Fruit fly (Drosophila melanogaster): ENCODE measurements around the gene Lk6.
A peak's percentile ranks its signal among the peaks of the same experiment; 100 is the strongest.

The Lk6 gene

DNA sequence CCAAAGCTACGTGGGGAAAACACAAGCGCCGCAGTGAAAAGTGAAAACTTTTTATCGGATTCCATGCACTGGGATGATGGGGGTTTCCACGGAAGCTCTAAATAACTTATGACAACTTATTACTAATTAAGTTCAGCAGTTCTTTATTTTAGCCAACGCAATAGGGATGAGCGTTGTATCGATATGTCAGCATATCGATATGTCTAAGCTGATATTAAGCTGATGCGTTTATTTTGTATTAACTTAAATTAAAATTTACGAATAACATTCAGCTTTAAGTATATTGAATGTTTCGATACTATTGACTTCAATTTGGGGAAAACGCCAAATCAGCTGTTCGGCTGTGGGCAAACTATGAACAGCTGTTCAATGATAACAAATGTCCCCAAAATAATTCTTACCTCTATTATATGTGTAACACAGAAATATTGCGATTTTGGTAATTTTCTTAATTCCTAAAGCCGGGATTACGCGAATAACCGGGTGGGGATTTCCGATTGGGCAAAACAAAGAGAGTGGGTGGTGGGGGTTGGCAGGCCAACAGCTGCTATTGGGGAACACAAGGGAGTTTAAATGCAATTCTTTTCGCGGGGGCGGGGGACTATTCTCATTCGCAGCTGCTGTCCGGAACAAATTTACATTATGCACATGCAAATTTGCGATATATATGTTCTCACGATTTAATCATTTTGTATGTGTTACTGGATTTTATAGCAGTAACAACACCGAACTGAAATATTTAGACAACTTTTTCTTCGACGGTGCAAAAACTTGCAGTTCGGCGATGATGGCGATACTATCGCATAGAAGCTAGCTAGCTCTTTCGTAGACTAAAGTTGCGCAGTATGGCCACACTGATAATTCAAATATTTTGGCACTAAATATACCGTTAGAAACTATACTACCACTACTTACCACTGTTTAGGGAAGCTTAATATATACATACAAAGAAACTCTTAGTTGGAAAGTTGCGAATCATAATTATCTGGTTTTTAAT is 14.7 kb downstream of the Lk6 start, which contains the start of gene CG6923 (continued):
- TF ChIP-seq Gsc (GFP tag; IDR thresholded peaks at IDR 0.05) (no peak), CG17912 (GFP tag; optimal IDR thresholded peaks at IDR 0.05) (no peak), Stat92E (GFP tag; optimal IDR thresholded peaks at IDR 0.05) (no peak), CG9932 (GFP tag; IDR thresholded peaks at IDR 0.05) (0 out of 2 replicates have a peak, but pooled peaks have one; percentile 10), Hr51 (GFP tag; optimal IDR thresholded peaks at IDR 0.05) (no peak), TFAM (GFP tag; optimal IDR thresholded peaks at IDR 0.05) (no peak), Nf-YA (GFP tag; IDR thresholded peaks at IDR 0.05) (no peak), E2f1 (GFP tag; IDR thresholded peaks at IDR 0.05) (no peak), pnt (GFP tag; optimal IDR thresholded peaks at IDR 0.05) (no peak), CG43689 (GFP tag; IDR thresholded peaks at IDR 0.05) (no peak), CG3726 (GFP tag; IDR thresholded peaks at IDR 0.05) (no peak), CHES-1-like (GFP tag; optimal IDR thresholded peaks at IDR 0.05) (no peak), Pdp1 (GFP tag; optimal IDR thresholded peaks at IDR 0.05) (no peak), Med (GFP tag) (peak; percentile 74), CG15514 (GFP tag; optimal IDR thresholded peaks at IDR 0.05) (peak; percentile 69), CG7839 (tag; optimal IDR thresholded peaks at IDR 0.05) (no peak), GATAe (GFP tag; conservative IDR thresholded peaks at IDR 0.05) (no peak), CG14860 (GFP tag; IDR thresholded peaks at IDR 0.05; ENCODE audit: partially characterized antibody) (peak; percentile 79), sna (GFP tag; IDR thresholded peaks at IDR 0.05; ENCODE audit: partially characterized antibody) (peak; percentile 71), Dref (GFP tag; IDR thresholded peaks at IDR 0.05) (peak; percentile 62), CG10979 (tag; optimal IDR thresholded peaks at IDR 0.05) (no peak), yki (optimal IDR thresholded peaks at IDR 0.05) (no peak), Dek (tag; optimal IDR thresholded peaks at IDR 0.05) (no peak), CG8924 (tag; optimal IDR thresholded peaks at IDR 0.05) (no peak), CG12219 (GFP tag; optimal IDR thresholded peaks at IDR 0.05) (no peak), CG10321 (GFP tag; IDR thresholded peaks at IDR 0.05) (no peak), nerfin-1 (tag; optimal IDR thresholded peaks at IDR 0.05) (no peak), esg (GFP tag; conservative IDR thresholded peaks at IDR 0.05) (no peak), tup (GFP tag; optimal IDR thresholded peaks at IDR 0.05) (no peak), mam (GFP tag; optimal IDR thresholded peaks at IDR 0.05) (peak; percentile 20), Trl (optimal IDR thresholded peaks at IDR 0.05) (no peak), Trl (GFP tag; optimal IDR thresholded peaks at IDR 0.05) (no peak), CG11093 (GFP tag; IDR thresholded peaks at IDR 0.05) (no peak), gem (tag; optimal IDR thresholded peaks at IDR 0.05) (no peak), HLH54F (GFP tag; optimal IDR thresholded peaks at IDR 0.05) (no peak), pb (GFP tag; optimal IDR thresholded peaks at IDR 0.05) (no peak), D19A (tag; optimal IDR thresholded peaks at IDR 0.05) (no peak), sqz (GFP tag; optimal IDR thresholded peaks at IDR 0.05) (no peak), NK7.1 (GFP tag; optimal IDR thresholded peaks at IDR 0.05) (no peak), trh (GFP tag; optimal IDR thresholded peaks at IDR 0.05) (no peak), zen (tag; optimal IDR thresholded peaks at IDR 0.05) (no peak), MBD-R2 (GFP tag; IDR thresholded peaks at IDR 0.05) (peak; percentile 32; the same call in 1 of the 2 replicates), ap (GFP tag; IDR thresholded peaks at IDR 0.05) (no peak), Aef1 (GFP tag; IDR thresholded peaks at IDR 0.05) (no peak), zen2 (GFP tag; IDR thresholded peaks at IDR 0.05; ENCODE audit: partially characterized antibody) (peak; percentile 82), CG3065 (GFP tag; optimal IDR thresholded peaks at IDR 0.05) (no peak), dysf (GFP tag; IDR thresholded peaks at IDR 0.05) (no peak), bowl (GFP tag; IDR thresholded peaks at IDR 0.05) (no peak), schlank (tag; optimal IDR thresholded peaks at IDR 0.05) (no peak)
